Worm (Caenorhabditis elegans) whole organism, late embryonic: ENCODE measurements around the gene pqn-41.

Experiments
- C08G9.2 ChIP-seq: sonication (generic microtip); optimal IDR thresholded peaks from 2 replicates; lab custom pipeline; 2016; ENCODE audit warnings: mild to moderate bottlenecking, missing genetic modification characterization, moderate library complexity, missing compliant biosample characterization
- C38D4.7 ChIP-seq: fragments of 200-800 bp; sonication (Bioruptor generic); optimal IDR thresholded peaks from 2 replicates; lab custom pipeline; 2018; ENCODE audit warnings: mild to moderate bottlenecking, missing genetic modification characterization, moderate library complexity, missing compliant biosample characterization
- K02D7.2 ChIP-seq: sonication (generic microtip); optimal IDR thresholded peaks from 2 replicates; lab custom pipeline; 2017; ENCODE audit warnings: mild to moderate bottlenecking, missing genetic modification characterization, missing compliant biosample characterization
- K09A11.1 ChIP-seq: sonication (generic microtip); optimal IDR thresholded peaks from 2 replicates; lab custom pipeline; 2017; ENCODE audit warnings: antibody characterized with exemption, mild to moderate bottlenecking, missing genetic modification characterization, missing compliant biosample characterization; ENCODE audit not compliant: insufficient read depth
- T23F11.4 ChIP-seq: fragments of 200-800 bp; sonication (Bioruptor generic); optimal IDR thresholded peaks from 2 replicates; lab custom pipeline; 2018; ENCODE audit warnings: mild to moderate bottlenecking, missing genetic modification characterization, missing compliant biosample characterization
- Y22D7AL.16 ChIP-seq: sonication (generic microtip); optimal IDR thresholded peaks from 2 replicates; lab custom pipeline; 2016; ENCODE audit warnings: missing genetic modification characterization, missing compliant biosample characterization
- ahr-1 ChIP-seq: sonication (generic microtip); optimal IDR thresholded peaks from 2 replicates; lab custom pipeline; 2016; ENCODE audit warnings: missing genetic modification characterization, missing compliant biosample characterization
- ama-1 ChIP-seq: fragments of 150-350 bp; optimal IDR thresholded peaks from 2 replicates; lab custom pipeline; 2014
- ceh-14 ChIP-seq: sonication (generic microtip); optimal IDR thresholded peaks from 2 replicates; lab custom pipeline; 2016; ENCODE audit warnings: missing genotype, missing genetic modification characterization, missing compliant biosample characterization
- ceh-18 ChIP-seq: sonication (generic microtip); optimal IDR thresholded peaks from 2 replicates; lab custom pipeline; 2016; ENCODE audit warnings: missing genetic modification characterization, missing compliant biosample characterization
- ceh-19 ChIP-seq: fragments of 200-800 bp; sonication (Bioruptor generic); optimal IDR thresholded peaks from 2 replicates; lab custom pipeline; 2018; ENCODE audit warnings: mild to moderate bottlenecking, missing genetic modification characterization, missing compliant biosample characterization
- ceh-2 ChIP-seq: sonication (generic microtip); optimal IDR thresholded peaks from 2 replicates; lab custom pipeline; 2016; ENCODE audit warnings: missing genotype, missing genetic modification characterization, missing compliant biosample characterization
- ceh-22 ChIP-seq: sonication (generic microtip); optimal IDR thresholded peaks from 2 replicates; lab custom pipeline; 2017; ENCODE audit warnings: missing biosample characterization, missing genetic modification characterization
- ceh-24 ChIP-seq: sonication (generic microtip); optimal IDR thresholded peaks from 2 replicates; lab custom pipeline; 2016; ENCODE audit warnings: mild to moderate bottlenecking, missing genetic modification characterization, missing compliant biosample characterization
- ceh-30 ChIP-seq: fragments of 150-350 bp; optimal IDR thresholded peaks from 2 replicates; lab custom pipeline; 2014; ENCODE audit warnings: missing biosample characterization, missing genetic modification characterization
- ceh-31 ChIP-seq: sonication (generic microtip); optimal IDR thresholded peaks from 2 replicates; lab custom pipeline; 2016; ENCODE audit warnings: missing genetic modification characterization, missing compliant biosample characterization
- ceh-34 ChIP-seq: sonication (generic microtip); optimal IDR thresholded peaks from 2 replicates; lab custom pipeline; 2016; ENCODE audit warnings: mild to moderate bottlenecking, missing genetic modification characterization, missing compliant biosample characterization
- ceh-45 ChIP-seq: fragments of 200-800 bp; sonication (Bioruptor generic); IDR thresholded peaks from 2 replicates; pipeline ENCODE4 v1.3.6; 2022; ENCODE audit warnings: missing genetic modification reagents, missing genetic modification characterization, missing compliant biosample characterization
- ceh-48 ChIP-seq: sonication (generic microtip); optimal IDR thresholded peaks from 2 replicates; lab custom pipeline; 2016; ENCODE audit warnings: missing genetic modification characterization, inconsistent platforms, missing compliant biosample characterization
- ceh-6 ChIP-seq: fragments of 200-800 bp; sonication (Bioruptor generic); optimal IDR thresholded peaks from 2 replicates; lab custom pipeline; 2018; ENCODE audit warnings: mild to moderate bottlenecking, missing genetic modification characterization, missing compliant biosample characterization
- dmd-4 ChIP-seq: sonication (generic microtip); optimal IDR thresholded peaks from 2 replicates; lab custom pipeline; 2016; ENCODE audit warnings: borderline replicate concordance, missing genetic modification characterization, missing compliant biosample characterization
- elt-2 ChIP-seq: sonication (generic microtip); optimal IDR thresholded peaks from 2 replicates; lab custom pipeline; 2016; ENCODE audit warnings: missing genetic modification reagents, missing genetic modification characterization, missing compliant biosample characterization
- fkh-10 ChIP-seq: fragments of 150-350 bp; optimal IDR thresholded peaks from 2 replicates; lab custom pipeline; 2014; ENCODE audit warnings: missing biosample characterization, missing genetic modification reagents, missing genetic modification characterization
- hlh-30 ChIP-seq: sonication (generic microtip); optimal IDR thresholded peaks from 2 replicates; lab custom pipeline; 2017; ENCODE audit warnings: antibody characterized with exemption, missing genetic modification characterization, missing compliant biosample characterization; ENCODE audit not compliant: insufficient read depth
- hlh-8 ChIP-seq: sonication (generic microtip); optimal IDR thresholded peaks from 2 replicates; lab custom pipeline; 2016; ENCODE audit warnings: missing genotype, missing genetic modification characterization, missing compliant biosample characterization
- lim-6 ChIP-seq: sonication (generic microtip); optimal IDR thresholded peaks from 2 replicates; lab custom pipeline; 2016; ENCODE audit warnings: missing genetic modification characterization, missing compliant biosample characterization
- lin-11 ChIP-seq: fragments of 200-800 bp; sonication (Bioruptor generic); optimal IDR thresholded peaks from 2 replicates; lab custom pipeline; 2018; ENCODE audit warnings: mild to moderate bottlenecking, missing genetic modification characterization, missing compliant biosample characterization
- madf-2 ChIP-seq: sonication (generic microtip); optimal IDR thresholded peaks from 2 replicates; lab custom pipeline; 2017; ENCODE audit warnings: missing genetic modification characterization, missing compliant biosample characterization
- mec-3 ChIP-seq: sonication (generic microtip); optimal IDR thresholded peaks from 2 replicates; lab custom pipeline; 2016; ENCODE audit warnings: borderline replicate concordance, missing genetic modification characterization, missing compliant biosample characterization
- nhr-11 ChIP-seq: fragments of 150-350 bp; optimal IDR thresholded peaks from 2 replicates; lab custom pipeline; 2014; ENCODE audit warnings: missing biosample characterization, missing genetic modification characterization
- nhr-232 ChIP-seq: sonication (generic microtip); optimal IDR thresholded peaks from 2 replicates; lab custom pipeline; 2016; ENCODE audit warnings: missing genetic modification characterization, missing compliant biosample characterization
- npax-4 ChIP-seq: sonication (generic microtip); optimal IDR thresholded peaks from 2 replicates; lab custom pipeline; 2016; ENCODE audit warnings: missing genetic modification characterization, missing compliant biosample characterization
- odd-2 ChIP-seq: sonication (generic microtip); optimal IDR thresholded peaks from 2 replicates; lab custom pipeline; 2017; ENCODE audit warnings: antibody characterized with exemption, mild to moderate bottlenecking, missing genetic modification characterization, missing compliant biosample characterization
- pag-3 ChIP-seq: sonication (generic microtip); optimal IDR thresholded peaks from 2 replicates; lab custom pipeline; 2016; ENCODE audit warnings: missing compliant biosample characterization, missing genetic modification characterization, borderline replicate concordance
- pat-9 ChIP-seq: fragments of 200-800 bp; sonication (Bioruptor generic); optimal IDR thresholded peaks from 2 replicates; lab custom pipeline; 2018; ENCODE audit warnings: mild to moderate bottlenecking, missing genetic modification characterization, moderate library complexity, missing compliant biosample characterization
- pax-1 ChIP-seq: fragments of 150-350 bp; optimal IDR thresholded peaks from 2 replicates; lab custom pipeline; 2014; ENCODE audit warnings: missing biosample characterization, missing genetic modification characterization
- pha-2 ChIP-seq: sonication (generic microtip); optimal IDR thresholded peaks from 2 replicates; lab custom pipeline; 2017; ENCODE audit warnings: mild to moderate bottlenecking, missing genetic modification characterization, missing compliant biosample characterization
- pqm-1 ChIP-seq: sonication (generic microtip); optimal IDR thresholded peaks from 2 replicates; lab custom pipeline; 2016; ENCODE audit warnings: missing genetic modification characterization, missing compliant biosample characterization
- ref-2 ChIP-seq: sonication (generic microtip); optimal IDR thresholded peaks from 2 replicates; lab custom pipeline; 2016; ENCODE audit warnings: missing genetic modification characterization, missing compliant biosample characterization
- rnt-1 ChIP-seq: sonication (generic microtip); optimal IDR thresholded peaks from 2 replicates; lab custom pipeline; 2016; ENCODE audit warnings: missing genetic modification characterization, missing compliant biosample characterization
- sdc-2 ChIP-seq: sonication (generic microtip); optimal IDR thresholded peaks from 2 replicates; lab custom pipeline; 2016; ENCODE audit warnings: missing genotype, missing genetic modification characterization, missing compliant biosample characterization
- sox-2 ChIP-seq: fragments of 200-800 bp; sonication (Bioruptor generic); IDR thresholded peaks from 2 replicates; pipeline ENCODE4 v1.3.6; 2022; ENCODE audit warnings: missing genetic modification reagents, missing genetic modification characterization, missing compliant biosample characterization
- sox-4 ChIP-seq: sonication (generic microtip); optimal IDR thresholded peaks from 2 replicates; lab custom pipeline; 2017; ENCODE audit warnings: mild to moderate bottlenecking, missing genetic modification characterization, inconsistent platforms, missing compliant biosample characterization
- syd-9 ChIP-seq: sonication (generic microtip); optimal IDR thresholded peaks from 2 replicates; lab custom pipeline; 2016; ENCODE audit warnings: mild to moderate bottlenecking, missing genetic modification characterization, moderate library complexity, missing compliant biosample characterization
- tbx-2 ChIP-seq: sonication (generic microtip); optimal IDR thresholded peaks from 2 replicates; lab custom pipeline; 2016; ENCODE audit warnings: missing genetic modification characterization, missing compliant biosample characterization
- tbx-7 ChIP-seq: sonication (generic microtip); optimal IDR thresholded peaks from 2 replicates; lab custom pipeline; 2016; ENCODE audit warnings: missing genotype, missing genetic modification characterization, missing compliant biosample characterization
- ttx-3 ChIP-seq: sonication (generic microtip); optimal IDR thresholded peaks from 2 replicates; lab custom pipeline; 2016; ENCODE audit warnings: missing genetic modification reagents, missing genetic modification characterization, missing compliant biosample characterization
- unc-3 ChIP-seq, 2 experiments: fragments of 200-800 bp in 1 of 2; sonication (Bioruptor generic) in 1 of 2; sonication (generic microtip) in 1 of 2; conservative IDR thresholded peaks in 1 of 2; optimal IDR thresholded peaks in 1 of 2; 2 replicates each; pipeline versions ENCODE4 v1.3.6 to Lab custom; 2016 to 2022; ENCODE audit warnings: missing compliant biosample characterization in 2 of 2, missing genetic modification characterization in 2 of 2, missing genetic modification reagents in 1 of 2
- unc-55 ChIP-seq: sonication (generic microtip); optimal IDR thresholded peaks from 2 replicates; lab custom pipeline; 2017; ENCODE audit warnings: missing biosample characterization, missing genetic modification reagents, missing genetic modification characterization
- unc-86 ChIP-seq: sonication (generic microtip); optimal IDR thresholded peaks from 2 replicates; lab custom pipeline; 2016; ENCODE audit warnings: missing genetic modification characterization, missing compliant biosample characterization

pqn-41 gene

DNA sequence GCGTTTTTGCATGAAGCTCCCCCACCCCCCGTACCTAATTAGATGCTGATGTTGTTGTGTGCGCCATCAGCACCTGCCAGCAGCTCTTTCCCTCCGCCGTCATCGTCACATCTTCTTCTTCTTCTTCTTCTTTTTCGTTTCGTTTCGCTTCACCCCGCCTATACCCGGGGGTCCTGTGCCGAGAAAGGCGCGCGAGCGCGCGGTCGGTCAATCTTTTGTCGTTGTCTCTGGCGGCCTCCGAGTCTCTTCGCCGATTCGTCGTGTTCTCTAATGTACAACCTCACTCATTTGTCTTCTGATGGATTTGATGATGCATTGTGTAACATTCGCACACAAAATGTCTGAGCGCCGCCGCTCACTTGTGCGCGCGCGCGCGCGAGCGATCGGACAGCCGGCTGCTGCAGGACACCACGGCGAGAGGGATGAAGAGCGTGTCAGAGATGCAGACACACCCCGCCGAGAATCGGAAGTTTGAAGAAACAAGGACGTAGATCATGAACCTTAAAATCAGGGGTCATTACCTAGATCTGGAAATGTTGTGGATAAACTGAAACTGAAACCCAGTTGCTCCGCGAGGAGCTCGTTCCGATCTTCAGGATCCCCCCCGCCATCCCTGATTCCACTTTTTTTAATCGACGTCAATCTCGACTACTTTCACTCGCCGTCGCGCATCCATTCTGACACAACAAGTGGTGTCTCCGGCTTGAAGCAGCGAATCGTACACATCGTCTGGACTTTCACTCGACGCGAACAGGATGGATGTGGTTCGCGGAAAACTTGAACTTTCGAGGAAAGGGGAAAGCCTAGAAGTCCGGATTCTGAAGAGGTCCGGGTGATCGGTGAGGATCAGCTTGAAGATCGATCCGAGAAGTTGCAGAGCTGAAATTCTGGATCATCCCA lies 17.9 kb downstream of the pqn-41 start (continued):
- TF ChIP-seq mec-3 (tag; lab: Kevin White, UChicago) (no peak), elt-2 (tag; lab: Kevin White, UChicago) (no peak), ceh-31 (tag; lab: Kevin White, UChicago) (peak; percentile 83), Y22D7AL.16 (tag; lab: Kevin White, UChicago) (no peak), nhr-11 (tag; lab: Kevin White, UChicago) (no peak), ref-2 (peak; percentile 94), K09A11.1 (tag; lab: Kevin White, UChicago) (peak; percentile 66), madf-2 (tag; lab: Kevin White, UChicago) (peak; percentile 14), pqm-1 (tag; lab: Kevin White, UChicago) (no peak), K02D7.2 (tag; lab: Kevin White, UChicago) (no peak), odd-2 (tag; lab: Kevin White, UChicago) (no peak), ceh-30 (tag; lab: Kevin White, UChicago) (no peak), pha-2 (tag; lab: Kevin White, UChicago) (peak; percentile 66), pag-3 (tag; lab: Kevin White, UChicago) (no peak), pax-1 (tag; lab: Kevin White, UChicago) (no peak), ceh-22 (no peak), hlh-8 (tag; lab: Kevin White, UChicago) (no peak), ceh-34 (tag; lab: Kevin White, UChicago) (peak; percentile 82), unc-86 (peak; percentile 62), syd-9 (tag; lab: Kevin White, UChicago) (peak; percentile 54), nhr-232 (no peak), tbx-7 (tag; lab: Kevin White, UChicago) (peak; percentile 17), rnt-1 (peak; percentile 98), ahr-1 (tag; lab: Kevin White, UChicago) (no peak), npax-4 (tag; lab: Kevin White, UChicago) (no peak), ttx-3 (tag; lab: Kevin White, UChicago) (peak; percentile 6), ceh-18 (tag; lab: Kevin White, UChicago) (peak; percentile 94), ama-1 (no peak), ceh-2 (tag; lab: Kevin White, UChicago) (peak; percentile 74), ceh-14 (tag; lab: Kevin White, UChicago) (peak; percentile 83), pat-9 (tag; lab: Kevin White, UChicago) (peak; percentile 92), ceh-48 (tag; lab: Kevin White, UChicago) (no peak), lin-11 (tag; lab: Kevin White, UChicago) (no peak), sox-4 (no peak), ceh-6 (GFP tag; lab: Kevin White, UChicago) (no peak), ceh-19 (peak; percentile 78), ceh-24 (no peak), hlh-30 (peak; percentile 57), lim-6 (tag; lab: Kevin White, UChicago) (no peak), fkh-10 (GFP tag; lab: Kevin White, UChicago) (no peak), dmd-4 (tag; lab: Kevin White, UChicago) (peak; percentile 87)

DNA sequence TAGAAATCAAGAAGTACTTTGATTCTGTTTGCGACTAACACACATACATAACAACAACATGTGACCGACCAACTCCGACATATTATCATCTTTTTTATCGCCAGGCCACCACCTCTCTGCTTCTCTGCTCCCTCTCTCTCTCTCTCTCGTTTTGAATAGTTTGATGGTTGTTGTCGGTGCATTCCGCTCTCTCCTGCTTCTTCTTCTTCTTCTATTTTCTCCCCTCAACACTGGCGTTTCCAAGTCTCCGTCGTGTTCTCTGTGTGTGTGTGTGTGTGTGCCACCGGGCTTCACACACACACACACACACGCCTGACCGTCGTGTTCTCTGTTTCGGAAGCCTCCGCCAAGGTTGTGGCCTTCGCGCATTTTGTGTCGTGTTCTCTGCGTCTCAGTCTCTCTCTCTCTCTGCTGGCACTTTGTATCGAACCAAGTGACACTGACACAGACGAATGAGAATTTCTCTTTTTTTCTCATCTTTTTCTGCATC lies 19.3 kb downstream of the pqn-41 start:
- no peak for TF ChIP-seq unc-3 (GFP tag; conservative IDR thresholded peaks at IDR 0.05; lab: Robert Waterston, UW)
- peak; percentile 72 for TF ChIP-seq unc-3 (tag; optimal IDR thresholded peaks at IDR 0.05; lab: Kevin White, UChicago)
- no peak for TF ChIP-seq lim-6 (tag; lab: Kevin White, UChicago)
- TF ChIP-seq ceh-45 = no peak
- TF ChIP-seq T23F11.4 (GFP tag; lab: Kevin White, UChicago) = no peak
- TF ChIP-seq sdc-2 (tag; lab: Kevin White, UChicago) = peak; percentile 25
- peak; percentile 97 for TF ChIP-seq tbx-2
- TF ChIP-seq ceh-6 (GFP tag; lab: Kevin White, UChicago) = no peak
- TF ChIP-seq sox-2 (GFP tag; lab: Robert Waterston, UW) = peak; percentile 10; the same call in 1 of the 2 replicates
- TF ChIP-seq ceh-34 (tag; lab: Kevin White, UChicago) = peak; percentile 95
- TF ChIP-seq rnt-1 = peak; percentile 98
- TF ChIP-seq pax-1 (tag; lab: Kevin White, UChicago) = peak; percentile 85
- TF ChIP-seq mec-3 (tag; lab: Kevin White, UChicago) = no peak
- TF ChIP-seq unc-55 (GFP tag; lab: Kevin White, UChicago) = peak; percentile 99
- TF ChIP-seq npax-4 (tag; lab: Kevin White, UChicago) = no peak
- peak; percentile 66 for TF ChIP-seq C08G9.2 (tag; lab: Kevin White, UChicago)
- no peak for TF ChIP-seq C38D4.7
